Worm (Caenorhabditis elegans) whole organism, mixed stage, embryonic: ENCODE measurements around the gene C12D8.20.

ENCODE experiments used
- bed-3 ChIP-seq: fragments of 200-800 bp; sonication (Bioruptor generic); optimal IDR thresholded peaks from 3 replicates; lab custom pipeline; 2018; ENCODE audit warnings: mild to moderate bottlenecking, missing genetic modification characterization, moderate library complexity, missing compliant biosample characterization
- ces-1 ChIP-seq: fragments of 150-350 bp; optimal IDR thresholded peaks from 2 replicates; lab custom pipeline; 2014; ENCODE audit warnings: missing biosample characterization, missing genetic modification reagents, missing genetic modification characterization
- mab-5 ChIP-seq: fragments of 150-350 bp; optimal IDR thresholded peaks from 2 replicates; lab custom pipeline; 2014; ENCODE audit warnings: missing biosample characterization, missing genetic modification characterization
- sem-2 ChIP-seq: fragments of 200-800 bp; sonication (Bioruptor generic); optimal IDR thresholded peaks from 2 replicates; lab custom pipeline; 2018; ENCODE audit warnings: mild to moderate bottlenecking, missing genetic modification characterization, missing compliant biosample characterization
- tbx-8 ChIP-seq: fragments of 200-800 bp; sonication (Bioruptor generic); optimal IDR thresholded peaks from 2 replicates; lab custom pipeline; 2018; ENCODE audit warnings: mild to moderate bottlenecking, missing genetic modification characterization, moderate library complexity, missing compliant biosample characterization
- unc-62 ChIP-seq: fragments of 150-350 bp; optimal IDR thresholded peaks from 2 replicates; lab custom pipeline; 2014; ENCODE audit warnings: missing biosample characterization, missing genetic modification reagents, missing genetic modification characterization
- zip-8 ChIP-seq: fragments of 150-350 bp; optimal IDR thresholded peaks from 2 replicates; lab custom pipeline; 2014; ENCODE audit warnings: missing biosample characterization, missing genetic modification characterization

Gene C12D8.20

ce11 chrV:10266050-10266449, 43.9 kb downstream of the C12D8.20 start:
- no peak for TF ChIP-seq sem-2
- TF ChIP-seq unc-62, result no peak
- TF ChIP-seq ces-1 (GFP tag; lab: Kevin White, UChicago), result peak; percentile 67

- TF ChIP-seq ces-1 (GFP tag; lab: Kevin White, UChicago), result peak; percentile 2
- TF ChIP-seq zip-8 (tag; lab: Kevin White, UChicago), result no peak
- TF ChIP-seq mab-5, result no peak
- no peak for TF ChIP-seq tbx-8
- TF ChIP-seq bed-3, result no peak
These were observed 48.1 kb downstream of the C12D8.20 start, which contains the start of gene ric-4 for ce11 chrV:10270214-10270613. Gene ric-4, minus strand, starts transcription at chrV:10270314.
